Fruit fly (Drosophila melanogaster): ENCODE data around the gene rst.

rst gene

DNA sequence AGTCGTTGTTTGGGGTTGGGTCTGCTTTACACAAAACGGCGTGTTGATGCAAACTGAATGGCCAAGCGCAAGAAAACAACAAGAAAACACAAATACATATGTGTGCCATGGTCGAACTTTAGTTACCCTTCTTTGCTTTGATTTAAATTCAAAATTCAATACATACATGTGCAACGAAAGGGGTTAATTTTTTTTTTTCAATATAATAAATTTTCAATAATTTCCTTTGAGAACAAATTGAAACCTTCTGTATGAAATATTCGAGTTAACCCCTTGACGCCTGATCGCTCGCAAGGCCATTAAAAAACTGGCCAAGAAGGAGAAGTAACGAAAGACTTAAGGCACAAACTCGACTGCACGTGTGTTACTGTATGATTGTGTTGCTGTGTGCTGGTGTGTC lies 45.0 kb upstream of the rst start (continued):
- peak; percentile 59 for TF ChIP-seq H2.0 (GFP tag; IDR thresholded peaks at IDR 0.05)
- no peak for TF ChIP-seq CG13894 (tag; optimal IDR thresholded peaks at IDR 0.05)
- TF ChIP-seq ro (GFP tag; IDR thresholded peaks at IDR 0.05), result no peak; the same call in 1 of the 2 replicates
- peak; percentile 53 for TF ChIP-seq CG12219 (GFP tag; optimal IDR thresholded peaks at IDR 0.05)
- TF ChIP-seq CG10431 (GFP tag; optimal IDR thresholded peaks at IDR 0.05), result no peak
- TF ChIP-seq da (GFP tag; optimal IDR thresholded peaks at IDR 0.05), result no peak
- TF ChIP-seq CG10321 (GFP tag; IDR thresholded peaks at IDR 0.05), result no peak
- peak; percentile 76 for TF ChIP-seq nom (GFP tag; optimal IDR thresholded peaks at IDR 0.05)
- TF ChIP-seq BEAF-32 (GFP tag; optimal IDR thresholded peaks at IDR 0.05), result no peak
- no peak for TF ChIP-seq CG7987 (GFP tag; optimal IDR thresholded peaks at IDR 0.05)
- peak; percentile 70 for TF ChIP-seq Med (GFP tag)
- TF ChIP-seq Six4 (GFP tag; optimal IDR thresholded peaks at IDR 0.05), result peak; percentile 24
- peak; percentile 49; the same call in 1 of the 2 replicates for TF ChIP-seq ttk (GFP tag; IDR thresholded peaks at IDR 0.05)
- TF ChIP-seq CG9609 (GFP tag; optimal IDR thresholded peaks at IDR 0.05), result no peak
- no peak for TF ChIP-seq crc (GFP tag; optimal IDR thresholded peaks at IDR 0.05)
- TF ChIP-seq en (GFP tag; optimal IDR thresholded peaks at IDR 0.05), result no peak
- peak; percentile 52 for TF ChIP-seq sqz (GFP tag; optimal IDR thresholded peaks at IDR 0.05)
- TF ChIP-seq her (GFP tag; optimal IDR thresholded peaks at IDR 0.05), result no peak
- peak; percentile 37 for TF ChIP-seq lilli (GFP tag; optimal IDR thresholded peaks at IDR 0.05)
- no peak for TF ChIP-seq CG13287 (GFP tag; IDR thresholded peaks at IDR 0.05; ENCODE audit: partially characterized antibody)
- peak; percentile 43 for TF ChIP-seq az2 (GFP tag; optimal IDR thresholded peaks at IDR 0.05)
- TF ChIP-seq otp (GFP tag; IDR thresholded peaks at IDR 0.05), result peak; percentile 71; the same call in 1 of the 3 replicates
- TF ChIP-seq hbn (GFP tag; IDR thresholded peaks at IDR 0.05; ENCODE audit: partially characterized antibody), result no peak
- peak; percentile 79 for TF ChIP-seq CG31441 (GFP tag; IDR thresholded peaks at IDR 0.05)
- no peak for TF ChIP-seq Sry-β (GFP tag; optimal IDR thresholded peaks at IDR 0.05)
- peak; percentile 44 for TF ChIP-seq CG17385 (GFP tag; optimal IDR thresholded peaks at IDR 0.05)
- TF ChIP-seq CG16779 (GFP tag; IDR thresholded peaks at IDR 0.05), result no peak
- peak; percentile 33 for TF ChIP-seq CG2202 (tag; optimal IDR thresholded peaks at IDR 0.05)
- peak; percentile 8 for TF ChIP-seq CG18599 (GFP tag; optimal IDR thresholded peaks at IDR 0.05)
- TF ChIP-seq hth (optimal IDR thresholded peaks at IDR 0.05), result no peak
- no peak for TF ChIP-seq pb (GFP tag; optimal IDR thresholded peaks at IDR 0.05)
- TF ChIP-seq Kr (GFP tag; optimal IDR thresholded peaks at IDR 0.05), result no peak
- no peak for TF ChIP-seq CG2889 (GFP tag; IDR thresholded peaks at IDR 0.05)
- TF ChIP-seq NK7.1 (GFP tag; optimal IDR thresholded peaks at IDR 0.05), result no peak
- TF ChIP-seq CG14441 (GFP tag; IDR thresholded peaks at IDR 0.05), result peak; percentile 74
- no peak for TF ChIP-seq Gsc (GFP tag; IDR thresholded peaks at IDR 0.05)
- TF ChIP-seq gce (GFP tag; IDR thresholded peaks at IDR 0.05), result 0 out of 3 replicates have a peak, but pooled peaks have one; percentile 54
- TF ChIP-seq CG15601 (tag; optimal IDR thresholded peaks at IDR 0.05), result peak; percentile 73
- TF ChIP-seq dmrt99B (tag; optimal IDR thresholded peaks at IDR 0.05), result peak; percentile 80
- TF ChIP-seq sens (GFP tag), result peak; percentile 86
- TF ChIP-seq CG14860 (GFP tag; IDR thresholded peaks at IDR 0.05; ENCODE audit: partially characterized antibody), result no peak
- no peak for TF ChIP-seq CG3995 (GFP tag; optimal IDR thresholded peaks at IDR 0.05)
- no peak for TF ChIP-seq CG7271 (tag; optimal IDR thresholded peaks at IDR 0.05)
- TF ChIP-seq pita (GFP tag; optimal IDR thresholded peaks at IDR 0.05), result no peak
- TF ChIP-seq CG12299 (tag; optimal IDR thresholded peaks at IDR 0.05), result no peak
- TF ChIP-seq fd3F (GFP tag; optimal IDR thresholded peaks at IDR 0.05), result peak; percentile 35
- TF ChIP-seq CG12155 (GFP tag; optimal IDR thresholded peaks at IDR 0.05), result peak; percentile 15
- no peak for TF ChIP-seq Adf1 (GFP tag; IDR thresholded peaks at IDR 0.05)
- TF ChIP-seq nerfin-2 (GFP tag; IDR thresholded peaks at IDR 0.05; ENCODE audit: partially characterized antibody), result no peak
- TF ChIP-seq Ada2b (GFP tag; IDR thresholded peaks at IDR 0.05), result peak; percentile 58
- TF ChIP-seq CG17612 (GFP tag; IDR thresholded peaks at IDR 0.05), result no peak
- peak; percentile 55; the same call in 1 of the 2 replicates for TF ChIP-seq Awh (GFP tag; IDR thresholded peaks at IDR 0.05)

All from whole organism, embryonic.